Worm (Caenorhabditis elegans) whole organism, L1 larva: ENCODE data around the gene R03A10.5.

ENCODE experiments used
- C16A3.4 ChIP-seq: fragments of 150-350 bp; optimal IDR thresholded peaks from 2 replicates; lab custom pipeline; 2014; ENCODE audit warnings: missing biosample characterization, missing genetic modification characterization
- C34B4.2 ChIP-seq: sonication (generic microtip); optimal IDR thresholded peaks from 2 replicates; lab custom pipeline; 2017; ENCODE audit warnings: mild to moderate bottlenecking, missing genetic modification characterization, missing compliant biosample characterization
- F16B12.6 ChIP-seq: fragments of 150-350 bp; optimal IDR thresholded peaks from 2 replicates; lab custom pipeline; 2014; ENCODE audit warnings: missing biosample characterization, missing genetic modification characterization
- Y116A8C.19 ChIP-seq: sonication (generic microtip); optimal IDR thresholded peaks from 2 replicates; lab custom pipeline; 2016; ENCODE audit warnings: missing compliant biosample characterization, missing genetic modification characterization, borderline replicate concordance
- aha-1 ChIP-seq: fragments of 150-350 bp; optimal IDR thresholded peaks from 2 replicates; lab custom pipeline; 2014; ENCODE audit warnings: missing biosample characterization, missing genetic modification characterization
- alr-1 ChIP-seq: fragments of 200-800 bp; sonication (Bioruptor generic); optimal IDR thresholded peaks from 2 replicates; lab custom pipeline; 2018; ENCODE audit warnings: borderline replicate concordance, mild to moderate bottlenecking, missing genetic modification characterization, missing compliant biosample characterization
- ceh-63 ChIP-seq: fragments of 200-800 bp; sonication (Bioruptor generic); optimal IDR thresholded peaks from 2 replicates; lab custom pipeline; 2018; ENCODE audit warnings: mild to moderate bottlenecking, missing genetic modification characterization, missing compliant biosample characterization
- ceh-8 ChIP-seq: fragments of 200-800 bp; sonication (Bioruptor generic); optimal IDR thresholded peaks from 2 replicates; lab custom pipeline; 2018; ENCODE audit warnings: mild to moderate bottlenecking, missing genetic modification characterization, moderate library complexity, missing compliant biosample characterization
- ceh-90 ChIP-seq: sonication (generic microtip); optimal IDR thresholded peaks from 2 replicates; lab custom pipeline; 2016; ENCODE audit warnings: missing genetic modification characterization, missing compliant biosample characterization
- ces-1 ChIP-seq: fragments of 150-350 bp; optimal IDR thresholded peaks from 2 replicates; lab custom pipeline; 2014; ENCODE audit warnings: missing biosample characterization, missing genetic modification reagents, missing genetic modification characterization
- egl-13 ChIP-seq: sonication (generic microtip); optimal IDR thresholded peaks from 2 replicates; lab custom pipeline; 2016; ENCODE audit warnings: missing genotype, missing genetic modification reagents, missing genetic modification characterization, missing compliant biosample characterization
- egl-27 ChIP-seq, 2 experiments: fragments of 150-350 bp in 1 of 2; sonication (generic microtip); optimal IDR thresholded peaks; 3 replicates each; lab custom pipeline; 2017 to 2018; ENCODE audit warnings: missing biosample characterization in 2 of 2, missing genetic modification characterization in 2 of 2, missing genetic modification reagents in 2 of 2
- elt-2 ChIP-seq: sonication (generic microtip); optimal IDR thresholded peaks from 2 replicates; lab custom pipeline; 2016; ENCODE audit warnings: missing genetic modification characterization, mild to moderate bottlenecking, inconsistent platforms, missing compliant biosample characterization, missing genetic modification reagents
- elt-3 ChIP-seq, 6 experiments: fragments of 150-350 bp in 1 of 6; sonication (generic microtip); optimal IDR thresholded peaks; 2 replicates each; lab custom pipeline; 2017 to 2018; ENCODE audit warnings: missing biosample characterization in 6 of 6, missing genetic modification characterization in 6 of 6, inconsistent platforms in 1 of 6
- fkh-10 ChIP-seq: sonication (generic microtip); optimal IDR thresholded peaks from 2 replicates; lab custom pipeline; 2017; ENCODE audit warnings: missing biosample characterization, missing genetic modification reagents, missing genetic modification characterization
- hlh-17 ChIP-seq: fragments of 200-800 bp; sonication (Bioruptor generic); optimal IDR thresholded peaks from 2 replicates; lab custom pipeline; 2018; ENCODE audit warnings: missing genetic modification characterization, mild to moderate bottlenecking, missing compliant biosample characterization, moderate library complexity, borderline replicate concordance
- irx-1 ChIP-seq: sonication (generic microtip); optimal IDR thresholded peaks from 2 replicates; lab custom pipeline; 2016; ENCODE audit warnings: missing genetic modification characterization, missing compliant biosample characterization
- lin-35 ChIP-seq, 2 experiments: fragments of 150-350 bp; optimal IDR thresholded peaks; 2 replicates each; lab custom pipeline; 2014; ENCODE audit warnings: missing biosample characterization in 2 of 2, missing genetic modification characterization in 2 of 2, missing genetic modification reagents in 2 of 2
- lsy-2 ChIP-seq, 2 experiments: fragments of 150-350 bp; optimal IDR thresholded peaks; 2 replicates each; lab custom pipeline; 2014; ENCODE audit warnings: missing biosample characterization in 2 of 2, missing genetic modification characterization in 2 of 2
- mab-9 ChIP-seq: fragments of 200-800 bp; sonication (Bioruptor generic); IDR thresholded peaks from 2 replicates; pipeline ENCODE4 v1.3.6; 2022; ENCODE audit warnings: missing genetic modification reagents, missing genetic modification characterization, missing compliant biosample characterization
- mep-1 ChIP-seq: fragments of 150-350 bp; optimal IDR thresholded peaks from 2 replicates; lab custom pipeline; 2014; ENCODE audit warnings: missing biosample characterization, missing genetic modification characterization
- nhr-19 ChIP-seq: fragments of 200-800 bp; sonication (Bioruptor generic); conservative IDR thresholded peaks from 2 replicates; pipeline ENCODE4 v1.3.6; 2022; ENCODE audit warnings: missing genetic modification characterization, missing compliant biosample characterization
- nhr-20 ChIP-seq: sonication (generic microtip); optimal IDR thresholded peaks from 2 replicates; lab custom pipeline; 2016; ENCODE audit warnings: mild to moderate bottlenecking, missing genetic modification characterization, missing compliant biosample characterization
- nhr-47 ChIP-seq: sonication (generic microtip); optimal IDR thresholded peaks from 2 replicates; lab custom pipeline; 2016; ENCODE audit warnings: mild to moderate bottlenecking, missing genetic modification characterization, moderate library complexity, missing compliant biosample characterization
- nhr-71 ChIP-seq: sonication (generic microtip); optimal IDR thresholded peaks from 2 replicates; lab custom pipeline; 2016; ENCODE audit warnings: mild to moderate bottlenecking, missing genetic modification characterization, moderate library complexity, missing compliant biosample characterization
- nhr-84 ChIP-seq: sonication (generic microtip); optimal IDR thresholded peaks from 2 replicates; lab custom pipeline; 2017; ENCODE audit warnings: missing biosample characterization, missing genetic modification characterization
- nhr-85 ChIP-seq: sonication (generic microtip); peaks from one replicate; lab custom pipeline; 2016; ENCODE audit warnings: missing genetic modification characterization, inconsistent platforms, missing compliant biosample characterization
- nhr-90 ChIP-seq: sonication (generic microtip); optimal IDR thresholded peaks from 2 replicates; lab custom pipeline; 2016; ENCODE audit warnings: mild to moderate bottlenecking, missing genetic modification characterization, missing compliant biosample characterization; ENCODE audit not compliant: poor library complexity
- pag-3 ChIP-seq: sonication (generic microtip); optimal IDR thresholded peaks from 2 replicates; lab custom pipeline; 2017; ENCODE audit warnings: missing genetic modification characterization, mild to moderate bottlenecking, missing compliant biosample characterization, antibody characterized with exemption, borderline replicate concordance; ENCODE audit not compliant: insufficient read depth
- pqm-1 ChIP-seq: sonication (generic microtip); optimal IDR thresholded peaks from 3 replicates; lab custom pipeline; 2017; ENCODE audit warnings: missing biosample characterization, missing genetic modification characterization
- snu-23 ChIP-seq: sonication (generic microtip); optimal IDR thresholded peaks from 2 replicates; lab custom pipeline; 2016; ENCODE audit warnings: missing genetic modification characterization, missing compliant biosample characterization
- sox-4 ChIP-seq: sonication (generic microtip); optimal IDR thresholded peaks from 2 replicates; lab custom pipeline; 2016; ENCODE audit warnings: missing genetic modification characterization, missing compliant biosample characterization
- tlp-1 ChIP-seq: fragments of 150-350 bp; optimal IDR thresholded peaks from 2 replicates; lab custom pipeline; 2014; ENCODE audit warnings: missing biosample characterization, missing genetic modification characterization
- unc-98 ChIP-seq: fragments of 200-800 bp; sonication (Bioruptor generic); IDR thresholded peaks from 2 replicates; pipeline ENCODE4 v1.3.6; 2022; ENCODE audit warnings: missing genetic modification characterization, missing compliant biosample characterization
- vab-15 ChIP-seq: sonication (generic microtip); optimal IDR thresholded peaks from 2 replicates; lab custom pipeline; 2017; ENCODE audit warnings: missing genotype, mild to moderate bottlenecking, missing genetic modification characterization, missing compliant biosample characterization
- xbp-1 ChIP-seq: sonication (generic microtip); optimal IDR thresholded peaks from 2 replicates; lab custom pipeline; 2016; ENCODE audit warnings: missing genetic modification characterization, missing compliant biosample characterization
- zag-1 ChIP-seq: fragments of 150-350 bp; optimal IDR thresholded peaks from 2 replicates; lab custom pipeline; 2014; ENCODE audit warnings: missing biosample characterization, missing genetic modification characterization
- ztf-4 ChIP-seq: fragments of 150-350 bp; optimal IDR thresholded peaks from 2 replicates; lab custom pipeline; 2014; ENCODE audit warnings: missing biosample characterization, missing genetic modification characterization

The R03A10.5 gene

ce11 chrX:15496927-15497605 is 50.5 kb downstream of the R03A10.5 start, which contains the start of gene suox-1 (continued):
- TF ChIP-seq mab-9 (GFP tag; lab: Robert Waterston, UW) (no peak), aha-1 (tag; lab: Kevin White, UChicago) (no peak), lsy-2 (tag; optimal IDR thresholded peaks at IDR 0.05; lab: Kevin White, UChicago) (no peak), elt-3 (tag; optimal IDR thresholded peaks at IDR 0.05; lab: Kevin White, UChicago) (peak in 1 of 6 experiments; percentile 42), elt-2 (tag; lab: Kevin White, UChicago) (no peak), egl-27 (tag; optimal IDR thresholded peaks at IDR 0.05; lab: Kevin White, UChicago) (no peak), ceh-63 (no peak), C34B4.2 (tag; lab: Kevin White, UChicago) (no peak), C16A3.4 (tag; lab: Kevin White, UChicago) (peak; percentile 20), alr-1 (tag; lab: Kevin White, UChicago) (no peak), nhr-19 (GFP tag; lab: Robert Waterston, UW) (0 out of 2 replicates have a peak, but pooled peaks have one; percentile 16), lin-35 (GFP tag; optimal IDR thresholded peaks at IDR 0.05; lab: Kevin White, UChicago) (peak in 1 of 2 experiments; percentile 57), nhr-85 (tag; lab: Kevin White, UChicago) (peak; percentile 92), F16B12.6 (tag; lab: Kevin White, UChicago) (no peak), nhr-47 (peak; percentile 4), snu-23 (GFP tag; lab: Kevin White, UChicago) (peak; percentile 65), pqm-1 (tag; lab: Kevin White, UChicago) (no peak), nhr-71 (tag; lab: Kevin White, UChicago) (peak; percentile 53), pag-3 (tag; lab: Kevin White, UChicago) (no peak), egl-13 (tag; lab: Kevin White, UChicago) (no peak), Y116A8C.19 (no peak), vab-15 (tag; lab: Kevin White, UChicago) (no peak), ces-1 (no peak), hlh-17 (GFP tag; lab: Kevin White, UChicago) (no peak), nhr-20 (tag; lab: Kevin White, UChicago) (peak; percentile 66), xbp-1 (tag; lab: Kevin White, UChicago) (no peak), irx-1 (tag; lab: Kevin White, UChicago) (no peak), mep-1 (no peak), nhr-84 (tag; lab: Kevin White, UChicago) (no peak), ceh-90 (no peak), fkh-10 (GFP tag; lab: Kevin White, UChicago) (no peak), ceh-8 (GFP tag; lab: Kevin White, UChicago) (no peak), ztf-4 (tag; lab: Kevin White, UChicago) (no peak), zag-1 (tag; lab: Kevin White, UChicago) (no peak), sox-4 (tag; lab: Kevin White, UChicago) (no peak), nhr-90 (tag; lab: Kevin White, UChicago) (peak; percentile 47), tlp-1 (tag; lab: Kevin White, UChicago) (no peak), unc-98 (GFP tag; lab: Robert Waterston, UW) (no peak)
- TF ChIP-seq, all 84 proteins: peak for 16
